Fruit fly (Drosophila melanogaster) whole organism, adult: ENCODE results near the gene fne.

Experiments
- CG11617 ChIP-seq: fragments of 200-800 bp; sonication (Bioruptor generic); optimal IDR thresholded peaks from 2 replicates; lab custom pipeline; 2017; ENCODE audit warnings: mild to moderate bottlenecking, missing biosample characterization, missing genetic modification reagents, missing genetic modification characterization
- CG1620 ChIP-seq: fragments of 200-800 bp; sonication (Bioruptor generic); optimal IDR thresholded peaks from 2 replicates; lab custom pipeline; 2016; ENCODE audit warnings: missing biosample characterization, missing genetic modification characterization
- CG5204 ChIP-seq: fragments of 200-800 bp; sonication (Bioruptor generic); optimal IDR thresholded peaks from 2 replicates; lab custom pipeline; 2016; ENCODE audit warnings: missing biosample characterization, missing genetic modification characterization
- CG7045 ChIP-seq: fragments of 200-800 bp; sonication (Bioruptor generic); optimal IDR thresholded peaks from 2 replicates; lab custom pipeline; 2017; ENCODE audit warnings: missing biosample characterization, mild to moderate bottlenecking, missing genetic modification characterization
- CG7101 ChIP-seq: fragments of 200-800 bp; sonication (Bioruptor generic); optimal IDR thresholded peaks from 2 replicates; lab custom pipeline; 2018; ENCODE audit warnings: missing biosample characterization, mild to moderate bottlenecking, missing genetic modification characterization, moderate library complexity
- Clk ChIP-seq: fragments of 200-800 bp; sonication (Bioruptor generic); optimal IDR thresholded peaks from 2 replicates; lab custom pipeline; 2017; ENCODE audit warnings: missing biosample characterization, missing genetic modification characterization
- Crg-1 ChIP-seq: fragments of 200-800 bp; sonication (Bioruptor generic); optimal IDR thresholded peaks from 2 replicates; lab custom pipeline; 2016; ENCODE audit warnings: missing biosample characterization, missing genetic modification characterization
- Mnt ChIP-seq: fragments of 200-800 bp; sonication (Bioruptor generic); optimal IDR thresholded peaks from 2 replicates; lab custom pipeline; 2016; ENCODE audit warnings: missing biosample characterization, mild to moderate bottlenecking, missing genetic modification characterization
- bab1 ChIP-seq: fragments of 200-800 bp; sonication (Bioruptor generic); optimal IDR thresholded peaks from 3 replicates; lab custom pipeline; 2019; ENCODE audit warnings: missing biosample characterization, mild to moderate bottlenecking, missing genetic modification characterization, moderate library complexity
- cic ChIP-seq: fragments of 200-800 bp; sonication (Bioruptor generic); optimal IDR thresholded peaks from 2 replicates; lab custom pipeline; 2017; ENCODE audit warnings: missing biosample characterization, mild to moderate bottlenecking, missing genetic modification characterization, moderate library complexity
- cnc ChIP-seq, 2 experiments: fragments of >200 bp; optimal IDR thresholded peaks; 2 replicates each; lab custom pipeline; 2017
- ovo ChIP-seq: fragments of 200-800 bp; sonication (Bioruptor generic); optimal IDR thresholded peaks from 2 replicates; lab custom pipeline; 2016; ENCODE audit warnings: missing biosample characterization, missing genetic modification characterization
- pad ChIP-seq: fragments of 200-800 bp; sonication (Bioruptor generic); optimal IDR thresholded peaks from 3 replicates; lab custom pipeline; 2017; ENCODE audit warnings: missing biosample characterization, missing genetic modification characterization, mild to moderate bottlenecking, moderate library complexity, missing genetic modification reagents
- tj ChIP-seq: fragments of 200-800 bp; sonication (Bioruptor generic); optimal IDR thresholded peaks from 3 replicates; lab custom pipeline; 2017; ENCODE audit warnings: missing biosample characterization, mild to moderate bottlenecking, missing genetic modification characterization, moderate library complexity

dm6 chrX:12906914-12907313 is 10.4 kb upstream of the fne start, which contains the start of gene mRpL49:
- TF ChIP-seq cnc (optimal IDR thresholded peaks at IDR 0.05; lab: Kevin White, UChicago) = no peak
- no peak for TF ChIP-seq tj (GFP tag; lab: Kevin White, UChicago)
- TF ChIP-seq CG1620 = no peak
- TF ChIP-seq cic (GFP tag; lab: Kevin White, UChicago) = no peak
- TF ChIP-seq Mnt (GFP tag; lab: Kevin White, UChicago) = no peak
- TF ChIP-seq CG7045 = no peak
- TF ChIP-seq CG5204 (GFP tag; lab: Kevin White, UChicago) = no peak
- TF ChIP-seq CG11617 = no peak
- no peak for TF ChIP-seq Crg-1 (GFP tag; lab: Kevin White, UChicago)
- no peak for TF ChIP-seq Clk (GFP tag; lab: Kevin White, UChicago)
- no peak for TF ChIP-seq CG7101 (tag; lab: Kevin White, UChicago)
- TF ChIP-seq ovo (GFP tag; lab: Kevin White, UChicago) = no peak
- no peak for TF ChIP-seq bab1
- TF ChIP-seq pad (GFP tag; lab: Kevin White, UChicago) = no peak
